Fruit fly (Drosophila melanogaster): ENCODE results near the gene CG5087.

Gene CG5087

dm6 chr3L:8953962-8954647 lies 43.9 kb upstream of the CG5087 start, which contains the start of the genes CG43783 and orb2:
Gene CG43783, minus strand, starts transcription at chr3L:8954272.
Gene orb2, minus strand, starts transcription at chr3L:8954463.
- no peak for TF ChIP-seq CG4496 (GFP tag; IDR thresholded peaks at IDR 0.05)
- no peak for TF ChIP-seq D1 (tag; optimal IDR thresholded peaks at IDR 0.05)
- no peak for TF ChIP-seq CG14655 (GFP tag; optimal IDR thresholded peaks at IDR 0.05)
- TF ChIP-seq Ets98B (GFP tag; IDR thresholded peaks at IDR 0.05), result no peak
- no peak for TF ChIP-seq CG17806 (tag; optimal IDR thresholded peaks at IDR 0.05)
- TF ChIP-seq CG10348 (GFP tag; IDR thresholded peaks at IDR 0.05), result no peak
- TF ChIP-seq CG34367 (tag; optimal IDR thresholded peaks at IDR 0.05), result no peak
- TF ChIP-seq gl (tag; optimal IDR thresholded peaks at IDR 0.05), result no peak
- no peak for TF ChIP-seq Pif1A (GFP tag; optimal IDR thresholded peaks at IDR 0.05)
- no peak for TF ChIP-seq CG8301 (tag; optimal IDR thresholded peaks at IDR 0.05)

DNA sequence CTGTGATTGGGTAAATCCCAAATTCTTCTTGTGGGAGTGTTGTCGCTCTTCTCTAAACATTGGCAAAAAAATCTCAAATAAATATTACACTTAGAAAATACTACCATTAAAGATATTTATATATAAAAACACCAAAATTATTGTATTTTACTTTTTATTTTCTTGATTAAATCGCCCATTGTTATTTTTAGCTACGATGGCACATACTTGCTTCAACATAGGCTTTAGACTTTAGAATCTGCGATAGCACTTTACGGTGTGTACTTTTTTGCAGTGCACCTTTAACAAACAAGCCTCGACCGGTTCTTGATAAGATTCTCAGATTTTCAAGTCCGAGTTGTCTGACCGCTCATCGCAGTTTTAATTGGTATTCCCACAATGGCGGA lies 43.3 kb upstream of the CG5087 start, which contains the start of gene GNBP3:
Gene GNBP3 (plus strand): TSS at position 374 of the 386 bp plus-strand sequence.
- no peak for TF ChIP-seq CG10348 (GFP tag; IDR thresholded peaks at IDR 0.05)
- TF ChIP-seq CG14655 (GFP tag; optimal IDR thresholded peaks at IDR 0.05), result peak; percentile 95
- peak; percentile 42; the same call in 1 of the 2 replicates for TF ChIP-seq rn (GFP tag; IDR thresholded peaks at IDR 0.05)
- no peak for TF ChIP-seq D1 (tag; optimal IDR thresholded peaks at IDR 0.05)
- TF ChIP-seq fd96Ca (GFP tag; IDR thresholded peaks at IDR 0.05), result peak; percentile 91
- peak; percentile 88 for TF ChIP-seq CG15710 (tag; optimal IDR thresholded peaks at IDR 0.05)
- TF ChIP-seq CG8301 (tag; optimal IDR thresholded peaks at IDR 0.05), result peak; percentile 93
- TF ChIP-seq gl (tag; optimal IDR thresholded peaks at IDR 0.05), result peak; percentile 83
- TF ChIP-seq CG34367 (tag; optimal IDR thresholded peaks at IDR 0.05), result peak; percentile 88
- TF ChIP-seq CG8159 (tag; optimal IDR thresholded peaks at IDR 0.05), result peak; percentile 94
- peak; percentile 90 for TF ChIP-seq Ets98B (GFP tag; IDR thresholded peaks at IDR 0.05)
- TF ChIP-seq CG17806 (tag; optimal IDR thresholded peaks at IDR 0.05), result peak; percentile 92
- peak; percentile 97 for TF ChIP-seq Pif1B (GFP tag; optimal IDR thresholded peaks at IDR 0.05)
- TF ChIP-seq CG13204 (GFP tag; optimal IDR thresholded peaks at IDR 0.05), result peak; percentile 84
- peak; percentile 89 for TF ChIP-seq CG12605 (GFP tag; IDR thresholded peaks at IDR 0.05)
- TF ChIP-seq Pif1A (GFP tag; optimal IDR thresholded peaks at IDR 0.05), result no peak
- peak; percentile 92 for TF ChIP-seq CG4496 (GFP tag; IDR thresholded peaks at IDR 0.05)
- peak; percentile 88 for TF ChIP-seq CG9948 (tag; optimal IDR thresholded peaks at IDR 0.05)
- TF ChIP-seq EcR (GFP tag; optimal IDR thresholded peaks at IDR 0.05), result peak; percentile 85
- peak; percentile 96 for TF ChIP-seq Snoo (tag; optimal IDR thresholded peaks at IDR 0.05)
- TF ChIP-seq CG32121 (GFP tag; IDR thresholded peaks at IDR 0.05), result peak; percentile 20; the same call in 1 of the 2 replicates

dm6 chr3L:8955199-8955598 lies 42.8 kb upstream of the CG5087 start:
- no peak for TF ChIP-seq Snoo (tag; optimal IDR thresholded peaks at IDR 0.05)
- TF ChIP-seq CG34367 (tag; optimal IDR thresholded peaks at IDR 0.05), result no peak
- no peak for TF ChIP-seq CG17806 (tag; optimal IDR thresholded peaks at IDR 0.05)
- TF ChIP-seq CG8301 (tag; optimal IDR thresholded peaks at IDR 0.05), result no peak
- TF ChIP-seq CG32121 (GFP tag; IDR thresholded peaks at IDR 0.05), result no peak
- TF ChIP-seq CG8159 (tag; optimal IDR thresholded peaks at IDR 0.05), result no peak
- no peak for TF ChIP-seq CG14655 (GFP tag; optimal IDR thresholded peaks at IDR 0.05)
- no peak for TF ChIP-seq CG15710 (tag; optimal IDR thresholded peaks at IDR 0.05)
- no peak for TF ChIP-seq Pif1B (GFP tag; optimal IDR thresholded peaks at IDR 0.05)
- TF ChIP-seq fd96Ca (GFP tag; IDR thresholded peaks at IDR 0.05), result no peak
- TF ChIP-seq CG9948 (tag; optimal IDR thresholded peaks at IDR 0.05), result no peak
- no peak for TF ChIP-seq CG4496 (GFP tag; IDR thresholded peaks at IDR 0.05)
- no peak for TF ChIP-seq gl (tag; optimal IDR thresholded peaks at IDR 0.05)
- no peak for TF ChIP-seq Ets98B (GFP tag; IDR thresholded peaks at IDR 0.05)
- no peak for TF ChIP-seq CG10348 (GFP tag; IDR thresholded peaks at IDR 0.05)
- TF ChIP-seq Pif1A (GFP tag; optimal IDR thresholded peaks at IDR 0.05), result no peak
- no peak for TF ChIP-seq EcR (GFP tag; optimal IDR thresholded peaks at IDR 0.05)
- no peak for TF ChIP-seq CG12605 (GFP tag; IDR thresholded peaks at IDR 0.05)
- no peak for TF ChIP-seq CG13204 (GFP tag; optimal IDR thresholded peaks at IDR 0.05)
- TF ChIP-seq D1 (tag; optimal IDR thresholded peaks at IDR 0.05), result no peak

- no peak for TF ChIP-seq gl (tag; optimal IDR thresholded peaks at IDR 0.05)
- no peak for TF ChIP-seq CG9948 (tag; optimal IDR thresholded peaks at IDR 0.05)
- TF ChIP-seq D1 (tag; optimal IDR thresholded peaks at IDR 0.05), result no peak
- TF ChIP-seq EcR (GFP tag; optimal IDR thresholded peaks at IDR 0.05), result no peak
- no peak for TF ChIP-seq CG17806 (tag; optimal IDR thresholded peaks at IDR 0.05)
- no peak for TF ChIP-seq Pif1A (GFP tag; optimal IDR thresholded peaks at IDR 0.05)
- no peak for TF ChIP-seq rn (GFP tag; IDR thresholded peaks at IDR 0.05)
- TF ChIP-seq CG8159 (tag; optimal IDR thresholded peaks at IDR 0.05), result no peak
- no peak for TF ChIP-seq fd96Ca (GFP tag; IDR thresholded peaks at IDR 0.05)
These were observed 41.3 kb upstream of the CG5087 start, which contains the start of gene mRpL12 for dm6 chr3L:8956669-8957068. Gene mRpL12, plus strand, starts transcription at chr3L:8956791.

DNA sequence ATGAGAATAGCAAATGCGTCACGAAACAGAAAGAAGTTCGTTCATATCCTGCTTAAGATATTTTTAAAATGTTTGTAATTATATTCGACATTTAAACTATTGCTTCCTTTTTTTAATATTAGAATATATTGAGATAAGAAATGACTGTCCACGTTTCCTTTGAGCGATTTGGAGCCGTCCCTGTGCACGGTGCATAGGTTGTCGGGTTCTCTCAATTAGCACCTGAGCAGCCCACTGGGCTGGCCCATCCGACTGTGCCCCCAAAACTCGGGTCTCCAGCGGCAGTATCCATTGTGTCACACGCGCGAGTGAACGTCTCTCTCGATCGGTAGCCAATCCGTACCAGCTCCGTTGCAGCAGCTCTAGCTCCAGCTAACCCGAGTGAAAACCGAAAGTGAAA lies 39.4 kb upstream of the CG5087 start, which contains the start of gene CG13313:
Gene CG13313 (plus strand): TSS at position 301 of the 400 bp plus-strand sequence.
- TF ChIP-seq fd96Ca (GFP tag; IDR thresholded peaks at IDR 0.05), result no peak
- no peak for TF ChIP-seq CG13204 (GFP tag; optimal IDR thresholded peaks at IDR 0.05)
- no peak for TF ChIP-seq CG14655 (GFP tag; optimal IDR thresholded peaks at IDR 0.05)
- TF ChIP-seq CG34367 (tag; optimal IDR thresholded peaks at IDR 0.05), result no peak
- no peak for TF ChIP-seq Pif1B (GFP tag; optimal IDR thresholded peaks at IDR 0.05)
- no peak for TF ChIP-seq EcR (GFP tag; optimal IDR thresholded peaks at IDR 0.05)
- TF ChIP-seq CG32121 (GFP tag; IDR thresholded peaks at IDR 0.05), result no peak
- TF ChIP-seq D1 (tag; optimal IDR thresholded peaks at IDR 0.05), result no peak
- no peak for TF ChIP-seq CG10348 (GFP tag; IDR thresholded peaks at IDR 0.05)
- no peak for TF ChIP-seq rn (GFP tag; IDR thresholded peaks at IDR 0.05)
- no peak for TF ChIP-seq CG8159 (tag; optimal IDR thresholded peaks at IDR 0.05)
- TF ChIP-seq CG8301 (tag; optimal IDR thresholded peaks at IDR 0.05), result no peak
- no peak for TF ChIP-seq CG12605 (GFP tag; IDR thresholded peaks at IDR 0.05)
- no peak for TF ChIP-seq Ets98B (GFP tag; IDR thresholded peaks at IDR 0.05)
- no peak for TF ChIP-seq gl (tag; optimal IDR thresholded peaks at IDR 0.05)

Data from whole organism, pupa.